Worm (Caenorhabditis elegans) whole organism, young adult: ENCODE measurements around the gene C33C12.4.

Source experiments
- F22D6.2 ChIP-seq: sonication (generic microtip); optimal IDR thresholded peaks from 2 replicates; lab custom pipeline; 2016; ENCODE audit warnings: mild to moderate bottlenecking, missing genetic modification characterization, missing compliant biosample characterization
- ama-1 ChIP-seq, 3 experiments: fragments of 150-350 bp in 1 of 3; sonication (generic microtip) in 2 of 3; optimal IDR thresholded peaks; 2 replicates each; lab custom pipeline; 2014 to 2018; ENCODE audit warnings: missing biosample characterization in 2 of 3, missing genetic modification characterization in 2 of 3, missing genetic modification reagents in 2 of 3
- athp-1 ChIP-seq: sonication (generic microtip); optimal IDR thresholded peaks from 2 replicates; lab custom pipeline; 2017; ENCODE audit warnings: mild to moderate bottlenecking, missing genetic modification characterization, missing compliant biosample characterization
- nhr-120 ChIP-seq: fragments of 200-800 bp; sonication (Bioruptor generic); IDR thresholded peaks from 2 replicates; pipeline ENCODE4 v1.3.6; 2022; ENCODE audit warnings: missing genetic modification characterization, missing compliant biosample characterization
- sea-2 ChIP-seq: fragments of 200-800 bp; sonication (Bioruptor generic); IDR thresholded peaks from 2 replicates; pipeline ENCODE4 v1.3.6; 2022; ENCODE audit warnings: missing genetic modification characterization, missing compliant biosample characterization
- snpc-1.1 ChIP-seq: sonication (generic microtip); optimal IDR thresholded peaks from 2 replicates; lab custom pipeline; 2017; ENCODE audit warnings: missing genetic modification characterization, mild to moderate bottlenecking, missing compliant biosample characterization, antibody characterized with exemption, moderate library complexity, missing genotype, missing genetic modification reagents; ENCODE audit not compliant: insufficient read depth
- snpc-4 ChIP-seq, 5 experiments: fragments of 150-350 bp in 1 of 5; sonication (generic microtip) in 4 of 5; optimal IDR thresholded peaks; 2 replicates each; lab custom pipeline; 2014 to 2018; ENCODE audit warnings: missing genetic modification characterization in 5 of 5, missing biosample characterization in 3 of 5, antibody characterized with exemption in 2 of 5, mild to moderate bottlenecking in 2 of 5, missing compliant biosample characterization in 2 of 5, missing genotype in 2 of 5, moderate library complexity in 2 of 5, missing genetic modification reagents in 1 of 5
- unc-62 ChIP-seq: fragments of 150-350 bp; optimal IDR thresholded peaks from 2 replicates; lab custom pipeline; 2014; ENCODE audit warnings: missing biosample characterization, missing genetic modification reagents, missing genetic modification characterization
- ztf-22 ChIP-seq: fragments of 200-800 bp; sonication (Bioruptor generic); optimal IDR thresholded peaks from 2 replicates; lab custom pipeline; 2018; ENCODE audit warnings: mild to moderate bottlenecking, missing genetic modification characterization, moderate library complexity, missing compliant biosample characterization

DNA sequence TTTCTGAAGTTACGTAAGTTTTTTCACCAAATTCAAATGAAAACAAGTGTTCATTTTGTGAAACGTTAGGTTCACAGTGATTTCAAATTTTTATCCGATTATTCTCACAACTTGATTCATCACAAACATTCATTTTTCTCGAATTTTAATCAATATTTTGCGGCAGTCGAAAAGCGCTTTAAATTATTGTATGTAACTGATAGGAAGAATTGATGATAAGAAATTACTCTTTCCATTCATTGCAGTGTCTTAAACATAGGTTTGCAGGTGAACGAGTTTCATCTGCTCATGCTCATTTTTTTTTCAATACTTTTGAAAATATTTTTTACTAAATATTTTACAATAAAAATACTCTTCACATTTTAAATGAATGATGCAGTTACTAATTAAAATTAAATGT lies 13.8 kb downstream of the C33C12.4 start:
- TF ChIP-seq ama-1 (optimal IDR thresholded peaks at IDR 0.05; lab: Kevin White, UChicago) (no peak), ama-1 (GFP tag; optimal IDR thresholded peaks at IDR 0.05; lab: Kevin White, UChicago) (no peak), snpc-4 (GFP tag; optimal IDR thresholded peaks at IDR 0.05; lab: Kevin White, UChicago) (no peak), snpc-4 (tag; optimal IDR thresholded peaks at IDR 0.05; lab: Kevin White, UChicago) (no peak), F22D6.2 (no peak), athp-1 (tag; lab: Kevin White, UChicago) (no peak), sea-2 (GFP tag; lab: Robert Waterston, UW) (no peak), ztf-22 (no peak), nhr-120 (no peak), snpc-1.1 (no peak), unc-62 (GFP tag; lab: Kevin White, UChicago) (no peak)
